Fruit fly (Drosophila melanogaster) Kc167 (cell line): Measurements from ENCODE around the gene CG10669.

Experiments used
- Myc ChIP-seq: fragments of >200 bp; optimal IDR thresholded peaks from 2 replicates; lab custom pipeline; 2017; ENCODE audit warnings: missing external identifiers
- Sin3A ChIP-seq: fragments of >200 bp; optimal IDR thresholded peaks from 2 replicates; lab custom pipeline; 2018; ENCODE audit warnings: missing external identifiers
- h ChIP-seq: fragments of >200 bp; optimal IDR thresholded peaks from 3 replicates; lab custom pipeline; 2018; ENCODE audit warnings: missing external identifiers
- insv ChIP-seq: fragments of >200 bp; optimal IDR thresholded peaks from 3 replicates; lab custom pipeline; 2018; ENCODE audit warnings: missing external identifiers
- psq ChIP-seq: fragments of >200 bp; optimal IDR thresholded peaks from 2 replicates; lab custom pipeline; 2017; ENCODE audit warnings: missing external identifiers
- ttk ChIP-seq: sonication (Bioruptor generic); optimal IDR thresholded peaks from 2 replicates; lab custom pipeline; 2017; ENCODE audit warnings: missing external identifiers

CG10669 gene

DNA sequence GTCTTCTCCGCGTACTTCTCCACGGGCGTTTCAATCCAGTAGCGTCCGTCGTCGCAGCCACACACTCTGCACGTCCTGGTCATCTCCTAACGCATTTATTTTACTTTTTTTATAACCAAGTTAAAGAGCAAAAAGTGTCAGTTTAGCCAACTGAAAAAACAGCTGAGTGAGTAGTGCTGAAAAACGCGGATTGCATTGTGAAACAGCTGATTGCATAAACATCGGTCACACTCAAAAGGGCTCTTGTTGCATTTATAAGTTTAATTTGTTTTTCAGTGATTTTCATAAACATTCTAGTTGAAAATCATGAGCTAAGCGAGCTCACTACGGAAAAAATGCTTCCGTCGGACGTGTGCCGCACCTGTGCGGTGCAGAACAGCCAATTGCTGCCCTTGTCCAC lies at the start of gene CG10669, which contains the start of gene CG11902:
TSS of gene CG10669 (minus strand) at position 179 of the 400 bp plus-strand sequence.
TSS of gene CG11902 (plus strand) at position 193 of the 400 bp plus-strand sequence.
- TF ChIP-seq Sin3A (no peak), Myc (lab: Kevin White, UChicago) (no peak), h (lab: Kevin White, UChicago) (no peak), insv (lab: Kevin White, UChicago) (no peak), psq (lab: Kevin White, UChicago) (no peak), ttk (lab: Kevin White, UChicago) (no peak)

DNA sequence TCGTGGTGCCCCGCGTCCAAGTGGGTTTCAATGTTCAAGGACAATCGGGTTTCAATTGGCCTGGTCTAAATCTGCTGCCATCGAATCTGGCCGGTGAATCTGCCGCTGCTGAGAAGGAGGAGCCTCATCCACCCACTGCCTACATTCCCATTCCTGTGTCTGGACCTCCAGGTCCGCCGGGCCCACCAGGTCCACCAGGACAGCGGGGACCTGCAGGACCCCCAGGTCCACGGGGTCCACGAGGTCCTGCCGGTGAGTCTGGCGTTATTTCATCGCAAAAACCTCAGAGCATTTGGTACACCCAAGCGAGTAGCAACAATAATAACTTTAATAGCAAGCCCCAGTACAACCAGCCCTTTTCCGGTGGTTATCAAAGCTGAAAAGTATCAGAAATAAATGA lies 49.2 kb upstream of the CG10669 start:
- TF ChIP-seq h (lab: Kevin White, UChicago), result no peak
- no peak for TF ChIP-seq psq (lab: Kevin White, UChicago)
- no peak for TF ChIP-seq Myc (lab: Kevin White, UChicago)

DNA sequence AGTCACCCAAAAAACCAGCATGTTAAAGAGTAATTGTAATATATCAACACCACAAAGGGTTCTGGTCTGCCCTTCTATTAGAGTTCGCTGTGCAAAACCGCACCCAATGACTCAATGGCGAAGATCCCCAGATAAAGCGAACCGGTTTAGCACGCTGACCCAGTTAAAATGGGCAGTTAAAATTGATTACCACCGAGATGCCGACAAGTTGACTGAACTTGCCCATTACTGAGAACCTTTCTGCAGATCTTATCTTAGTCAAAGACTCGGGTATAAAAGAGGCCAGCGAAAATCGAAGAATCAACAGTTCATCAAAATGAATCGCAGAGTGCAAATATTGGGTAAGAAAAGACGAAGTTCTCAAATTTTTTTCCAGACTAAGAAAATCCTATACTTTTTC lies 48.4 kb upstream of the CG10669 start, which contains the start of gene CG31437:
TSS of gene CG31437 (plus strand) at position 301 of the 400 bp plus-strand sequence.
- TF ChIP-seq insv (lab: Kevin White, UChicago) (no peak), Myc (lab: Kevin White, UChicago) (no peak), ttk (lab: Kevin White, UChicago) (no peak), h (lab: Kevin White, UChicago) (no peak), Sin3A (no peak), psq (lab: Kevin White, UChicago) (no peak)

DNA sequence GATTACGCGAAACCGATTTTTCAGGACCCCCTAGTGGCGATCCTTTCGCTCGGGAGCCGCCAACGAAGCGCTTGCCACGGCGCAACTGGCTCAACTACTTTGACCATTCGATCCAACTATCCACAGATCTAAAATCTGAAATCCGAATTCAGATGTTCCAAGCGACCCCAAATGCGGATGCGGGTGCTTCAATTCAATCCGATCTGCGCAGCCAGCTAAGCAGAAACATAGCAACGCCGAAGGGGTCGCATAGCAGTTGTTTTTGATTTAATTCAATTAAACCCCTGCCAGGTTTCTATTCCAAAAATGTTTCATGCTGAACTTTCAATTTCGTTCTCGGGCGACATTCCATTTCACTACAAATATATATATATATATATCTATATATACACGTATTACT lies 47.6 kb upstream of the CG10669 start, which contains the start of gene alrm:
TSS of gene alrm (minus strand) at position 101 of the 400 bp plus-strand sequence.
- TF ChIP-seq psq (lab: Kevin White, UChicago), result no peak
- TF ChIP-seq insv (lab: Kevin White, UChicago), result no peak
- TF ChIP-seq ttk (lab: Kevin White, UChicago), result no peak
- TF ChIP-seq Myc (lab: Kevin White, UChicago), result no peak
- no peak for TF ChIP-seq Sin3A
- TF ChIP-seq h (lab: Kevin White, UChicago), result no peak

DNA sequence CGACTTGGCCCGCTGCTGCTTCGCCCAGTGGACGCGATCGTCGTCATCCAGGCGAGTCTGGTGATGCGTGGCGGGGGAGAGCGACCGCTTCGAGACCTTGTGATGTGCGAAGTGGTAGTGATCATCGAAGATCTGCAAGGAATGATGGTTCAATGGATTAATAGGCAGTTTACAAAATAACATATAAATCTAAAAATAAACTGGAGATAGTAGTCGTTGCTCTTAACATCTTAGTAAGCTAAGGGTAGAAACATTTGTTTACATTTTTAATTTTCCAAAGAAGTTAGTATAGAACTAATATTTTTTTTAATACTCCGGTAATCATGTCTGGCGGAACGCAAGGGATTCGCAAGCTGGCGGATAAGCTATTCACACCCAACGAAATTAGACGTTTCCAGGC lies 22.9 kb upstream of the CG10669 start, which contains the start of gene ND-49L:
TSS of gene ND-49L (plus strand) at position 301 of the 400 bp plus-strand sequence.
- no peak for TF ChIP-seq psq (lab: Kevin White, UChicago)
- TF ChIP-seq Myc (lab: Kevin White, UChicago), result no peak
- TF ChIP-seq h (lab: Kevin White, UChicago), result no peak
- TF ChIP-seq Sin3A, result no peak
- TF ChIP-seq ttk (lab: Kevin White, UChicago), result no peak
- TF ChIP-seq insv (lab: Kevin White, UChicago), result no peak

DNA sequence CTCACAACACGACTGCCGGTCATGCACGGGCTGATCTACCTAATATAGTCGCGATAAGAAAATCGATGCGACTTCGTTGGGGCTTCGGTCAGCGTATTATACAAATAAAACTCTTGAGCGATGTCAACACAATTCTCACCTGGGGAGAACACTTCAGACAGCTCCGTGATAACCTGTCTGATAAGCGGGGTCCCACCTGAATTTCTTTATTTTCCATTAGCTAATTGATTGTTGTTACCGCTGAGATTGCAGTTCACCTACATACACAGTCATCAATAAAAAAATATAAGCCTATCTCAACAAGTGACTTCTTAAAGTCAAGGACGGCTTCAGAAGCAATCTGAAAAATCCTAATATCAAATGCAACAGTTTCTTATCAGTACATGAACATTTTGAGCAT lies 11.9 kb upstream of the CG10669 start, which contains the start of gene tobi:
TSS of gene tobi (minus strand) at position 23 of the 400 bp plus-strand sequence.
- TF ChIP-seq ttk (lab: Kevin White, UChicago) (no peak), Myc (lab: Kevin White, UChicago) (no peak), psq (lab: Kevin White, UChicago) (no peak), Sin3A (no peak), h (lab: Kevin White, UChicago) (no peak), insv (lab: Kevin White, UChicago) (no peak)

DNA sequence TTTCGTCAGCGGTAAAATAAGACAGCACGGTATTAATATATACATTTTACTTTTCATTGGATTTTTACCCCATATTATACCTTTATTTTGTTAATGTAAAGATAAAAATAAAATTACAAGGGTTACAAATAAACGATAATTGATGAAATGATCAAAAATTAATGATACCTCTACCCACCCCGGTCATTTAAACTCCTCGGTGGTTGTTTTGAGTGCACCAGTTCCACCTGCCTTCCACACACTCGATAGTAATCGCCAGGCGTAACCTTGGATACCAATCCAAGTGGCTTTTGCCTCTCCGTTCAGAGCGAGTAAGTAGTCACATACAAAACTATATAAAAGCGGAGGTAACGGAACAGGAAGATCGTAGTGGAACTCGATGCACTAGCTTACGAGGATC lies 4.9 kb upstream of the CG10669 start, which contains the start of gene rha:
TSS of gene rha (plus strand) at position 301 of the 400 bp plus-strand sequence.
- TF ChIP-seq Myc (lab: Kevin White, UChicago) (no peak), psq (lab: Kevin White, UChicago) (no peak), insv (lab: Kevin White, UChicago) (no peak), ttk (lab: Kevin White, UChicago) (no peak), Sin3A (no peak), h (lab: Kevin White, UChicago) (no peak)

DNA sequence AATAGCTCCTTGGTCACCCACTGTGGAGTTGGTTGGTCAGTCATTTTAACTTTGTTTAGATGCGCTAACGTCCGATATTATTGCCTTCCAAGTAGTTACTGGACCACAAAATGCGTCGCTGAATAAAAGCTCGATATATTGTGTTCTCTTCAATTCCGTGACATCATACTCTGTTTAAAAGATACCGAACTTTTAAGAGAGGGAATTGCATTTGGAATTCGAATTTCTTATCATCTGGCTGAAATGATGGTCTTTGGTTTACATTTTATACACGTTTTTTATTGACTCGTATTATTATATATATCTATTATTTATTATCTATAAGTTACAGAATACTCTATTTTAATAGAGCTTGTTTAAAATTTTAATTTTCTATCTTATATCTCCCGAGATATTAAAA lies 3.9 kb downstream of the CG10669 start, which contains the start of gene CHKov2:
TSS of gene CHKov2 (minus strand) at position 101 of the 400 bp plus-strand sequence.
- TF ChIP-seq Myc (lab: Kevin White, UChicago) (no peak), h (lab: Kevin White, UChicago) (no peak), ttk (lab: Kevin White, UChicago) (no peak), Sin3A (no peak), insv (lab: Kevin White, UChicago) (no peak), psq (lab: Kevin White, UChicago) (no peak)

DNA sequence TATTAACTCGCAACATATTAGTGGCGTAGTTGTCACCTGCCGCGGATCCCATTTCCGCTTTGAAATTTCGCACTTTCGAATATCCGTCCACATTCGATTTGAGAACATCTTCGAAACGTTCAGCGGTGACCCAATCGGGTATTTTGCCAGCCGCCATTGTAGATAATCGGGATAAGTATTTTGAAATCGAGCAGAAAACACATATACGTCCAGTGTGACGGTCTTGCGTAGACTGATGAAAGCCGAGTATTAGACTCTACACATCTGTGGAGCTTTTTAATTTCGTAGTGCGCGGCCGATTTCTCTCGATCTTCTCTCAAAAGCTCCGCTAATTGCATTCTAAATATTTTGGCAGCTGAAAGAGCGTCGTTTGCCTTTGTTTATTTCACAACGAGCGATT lies 6.0 kb downstream of the CG10669 start, which contains the start of gene CHKov1:
TSS of gene CHKov1 (minus strand) at position 238 of the 400 bp plus-strand sequence.
- no peak for TF ChIP-seq psq (lab: Kevin White, UChicago)

DNA sequence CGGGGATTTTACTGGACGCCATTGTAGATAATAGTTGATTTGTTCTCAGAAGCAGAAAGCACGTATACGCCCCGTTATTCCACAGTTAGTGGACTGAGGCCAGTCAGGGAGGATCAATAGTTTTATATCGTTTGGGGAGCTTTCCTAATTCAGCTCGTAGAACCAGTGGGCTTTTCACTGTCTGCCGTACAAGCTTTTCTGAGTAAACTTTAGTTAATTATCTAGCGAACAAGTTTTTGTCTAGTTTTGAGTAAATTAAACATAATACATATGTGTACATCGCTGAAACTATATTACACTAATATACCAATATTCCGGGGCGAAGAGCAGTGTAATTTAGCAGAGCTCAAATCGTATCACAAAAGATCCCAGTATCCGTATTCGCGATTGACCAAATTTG lies 12.4 kb downstream of the CG10669 start, which contains the start of gene CG10562:
TSS of gene CG10562 (minus strand) at position 101 of the 400 bp plus-strand sequence.
- TF ChIP-seq psq (lab: Kevin White, UChicago), result no peak
- TF ChIP-seq ttk (lab: Kevin White, UChicago), result no peak
- no peak for TF ChIP-seq insv (lab: Kevin White, UChicago)
- TF ChIP-seq h (lab: Kevin White, UChicago), result no peak
- no peak for TF ChIP-seq Sin3A
- no peak for TF ChIP-seq Myc (lab: Kevin White, UChicago)

DNA sequence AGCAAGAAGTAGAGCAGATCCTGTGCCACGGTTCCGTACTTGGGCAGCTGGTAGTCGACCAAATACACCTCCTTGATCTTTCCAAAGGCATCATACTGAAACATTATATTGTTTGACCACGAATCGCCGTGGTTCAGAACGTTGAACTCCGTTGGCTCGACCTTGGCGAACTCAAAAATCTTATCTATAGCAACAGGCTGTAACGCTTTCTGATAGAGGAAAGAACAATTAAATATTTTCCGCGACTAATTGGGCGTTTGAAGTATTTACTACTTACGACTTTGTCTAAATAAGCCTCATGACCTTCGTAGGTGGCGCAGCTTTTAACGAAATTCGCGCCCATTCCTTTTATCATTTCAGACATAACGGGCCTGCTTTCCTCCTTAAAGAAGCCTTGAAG lies 13.4 kb downstream of the CG10669 start:
- TF ChIP-seq h (lab: Kevin White, UChicago), result no peak
- TF ChIP-seq ttk (lab: Kevin White, UChicago), result no peak
- TF ChIP-seq insv (lab: Kevin White, UChicago), result no peak
- no peak for TF ChIP-seq Sin3A
- TF ChIP-seq Myc (lab: Kevin White, UChicago), result no peak
- no peak for TF ChIP-seq psq (lab: Kevin White, UChicago)

DNA sequence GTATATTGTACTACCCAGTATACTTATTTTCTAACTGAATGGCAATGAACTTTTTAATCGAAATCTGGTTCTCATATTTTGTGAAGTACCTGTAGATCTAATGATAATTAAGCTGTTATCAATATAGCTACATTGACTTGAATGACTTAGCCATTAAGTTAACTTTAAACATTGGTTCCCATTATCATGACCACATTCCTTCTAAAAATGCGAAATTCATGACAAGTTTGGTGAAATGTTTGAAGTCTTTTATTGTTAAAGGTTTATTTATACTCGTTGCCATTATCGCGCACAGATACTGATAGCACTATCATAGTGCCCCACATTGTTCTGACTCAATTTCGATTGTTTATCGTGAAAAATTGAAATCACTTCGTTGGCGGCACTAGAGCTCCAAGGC lies 14.1 kb downstream of the CG10669 start:
- TF ChIP-seq insv (lab: Kevin White, UChicago) (no peak), psq (lab: Kevin White, UChicago) (no peak), h (lab: Kevin White, UChicago) (no peak), Sin3A (no peak), Myc (lab: Kevin White, UChicago) (no peak), ttk (lab: Kevin White, UChicago) (no peak)
